Worm (Caenorhabditis elegans): ENCODE results near the gene F08F8.7.

F08F8.7 gene

ce11 chrIII:7381546-7382171 is 34.7 kb upstream of the F08F8.7 start, which contains the start of the genes hmg-4 and T20B12.3 (continued):
- TF ChIP-seq madf-6 (GFP tag; IDR thresholded peaks at IDR 0.05) (peak; percentile 87), efl-1 (GFP tag; optimal IDR thresholded peaks at IDR 0.05) (peak; percentile 93), aptf-3 (GFP tag; IDR thresholded peaks at IDR 0.05) (no peak), snpc-4 (GFP tag; optimal IDR thresholded peaks at IDR 0.05) (no peak), snpc-4 (tag; optimal IDR thresholded peaks at IDR 0.05) (no peak), madf-10 (tag; optimal IDR thresholded peaks at IDR 0.05) (no peak), egl-18 (GFP tag; IDR thresholded peaks at IDR 0.05) (no peak), D2030.7 (GFP tag; IDR thresholded peaks at IDR 0.05) (peak; percentile 69), nfya-2 (GFP tag; IDR thresholded peaks at IDR 0.05) (no peak), ztf-6 (GFP tag; IDR thresholded peaks at IDR 0.05) (no peak), F33H1.4 (GFP tag; IDR thresholded peaks at IDR 0.05) (peak; percentile 77), chd-7 (tag; optimal IDR thresholded peaks at IDR 0.05) (no peak), C06A6.2 (GFP tag; conservative IDR thresholded peaks at IDR 0.05) (no peak), ekl-4 (GFP tag; IDR thresholded peaks at IDR 0.05) (no peak), ceh-40 (GFP tag; IDR thresholded peaks at IDR 0.05) (no peak), F23B12.7 (tag; optimal IDR thresholded peaks at IDR 0.05; ENCODE audit: insufficient read depth) (peak; percentile 54), B0336.3 (GFP tag; IDR thresholded peaks at IDR 0.05) (no peak), cebp-1 (GFP tag; IDR thresholded peaks at IDR 0.05) (no peak), cebp-1 (tag; optimal IDR thresholded peaks at IDR 0.05) (no peak), sea-2 (GFP tag; IDR thresholded peaks at IDR 0.05) (no peak), lin-54 (GFP tag; optimal IDR thresholded peaks at IDR 0.05) (peak; percentile 22), mes-4 (tag; optimal IDR thresholded peaks at IDR 0.05) (no peak), dpff-1 (tag; optimal IDR thresholded peaks at IDR 0.05) (no peak), sdz-38 (tag; optimal IDR thresholded peaks at IDR 0.05) (no peak), Y53G8AR.9 (GFP tag; conservative IDR thresholded peaks at IDR 0.05) (no peak), ceh-27 (GFP tag; optimal IDR thresholded peaks at IDR 0.05) (no peak), F39B2.1 (GFP tag; IDR thresholded peaks at IDR 0.05) (no peak), F49E8.2 (tag; optimal IDR thresholded peaks at IDR 0.05; ENCODE audit: insufficient read depth) (no peak), tlf-1 (GFP tag; optimal IDR thresholded peaks at IDR 0.05) (peak; percentile 7), ztf-3 (GFP tag; optimal IDR thresholded peaks at IDR 0.05) (no peak), Y56A3A.18 (GFP tag; IDR thresholded peaks at IDR 0.05) (no peak), gei-17 (GFP tag; optimal IDR thresholded peaks at IDR 0.05) (no peak), T26A5.8 (tag; optimal IDR thresholded peaks at IDR 0.05) (no peak), repo-1 (tag; optimal IDR thresholded peaks at IDR 0.05) (no peak), attf-6 (GFP tag; IDR thresholded peaks at IDR 0.05) (no peak), xnd-1 (tag; optimal IDR thresholded peaks at IDR 0.05) (peak; percentile 50), lin-40 (tag; optimal IDR thresholded peaks at IDR 0.05) (no peak), B0261.1 (tag; optimal IDR thresholded peaks at IDR 0.05) (no peak), ama-1 (optimal IDR thresholded peaks at IDR 0.05) (no peak), ama-1 (GFP tag; optimal IDR thresholded peaks at IDR 0.05) (no peak), B0035.1 (tag; optimal IDR thresholded peaks at IDR 0.05) (no peak), lsl-1 (GFP tag; optimal IDR thresholded peaks at IDR 0.05) (peak; percentile 89), bed-1 (GFP tag; IDR thresholded peaks at IDR 0.05) (no peak), hsf-1 (GFP tag; IDR thresholded peaks at IDR 0.05) (peak; percentile 84; the same call in 1 of the 2 replicates), nhr-179 (tag; optimal IDR thresholded peaks at IDR 0.05) (no peak), rcor-1 (GFP tag; IDR thresholded peaks at IDR 0.05) (peak; percentile 8; the same call in 1 of the 2 replicates), ceh-91 (GFP tag; IDR thresholded peaks at IDR 0.05) (peak; percentile 71), aptf-2 (GFP tag; conservative IDR thresholded peaks at IDR 0.05) (no peak), madf-8 (GFP tag; conservative IDR thresholded peaks at IDR 0.05) (peak; percentile 44; the same call in 1 of the 2 replicates), lin-26 (GFP tag; IDR thresholded peaks at IDR 0.05) (no peak)

Measured in whole organism, young adult.